Worm (Caenorhabditis elegans): ENCODE results near the gene C09H5.7.

- TF ChIP-seq cog-1 (tag; optimal IDR thresholded peaks at IDR 0.05) (no peak), flt-1 (GFP tag; IDR thresholded peaks at IDR 0.05) (no peak), ref-1 (GFP tag; conservative IDR thresholded peaks at IDR 0.05) (no peak), ztf-23 (GFP tag; IDR thresholded peaks at IDR 0.05) (no peak), med-1 (GFP tag; optimal IDR thresholded peaks at IDR 0.05; ENCODE audit: insufficient read depth) (no peak), tab-1 (GFP tag; IDR thresholded peaks at IDR 0.05) (no peak)
Observed at ce11 chrV:8041336-8041868, 43.6 kb downstream of the C09H5.7 start.

Measured in whole organism, midembryonic.